Fruit fly (Drosophila melanogaster) whole organism, wandering third instar larva: ENCODE data around the gene Ubc6.

Experiments used
- Abd-B ChIP-seq: fragments of >200 bp; optimal IDR thresholded peaks from 2 replicates; lab custom pipeline; 2017; ENCODE audit warnings: missing biosample characterization, missing genetic modification characterization
- Dfd ChIP-seq: fragments of >200 bp; optimal IDR thresholded peaks from 2 replicates; lab custom pipeline; 2017; ENCODE audit warnings: missing biosample characterization, missing genetic modification characterization
- GATAd ChIP-seq: sonication (Bioruptor generic); optimal IDR thresholded peaks from 2 replicates; lab custom pipeline; 2016; ENCODE audit warnings: missing biosample characterization, missing genetic modification characterization
- Myc ChIP-seq: fragments of >200 bp; optimal IDR thresholded peaks from 2 replicates; lab custom pipeline; 2017
- Rel ChIP-seq, 2 experiments: fragments of 200-800 bp; sonication (Bioruptor generic) in 1 of 2; optimal IDR thresholded peaks; 2 replicates in 1 of 2; 3 replicates in 1 of 2; lab custom pipeline; 2016 to 2019; ENCODE audit warnings: mild to moderate bottlenecking in 2 of 2, missing biosample characterization in 2 of 2, missing genetic modification characterization in 2 of 2, moderate library complexity in 1 of 2
- Vsx2 ChIP-seq: fragments of 200-300, 225-300 bp; sonication (Bioruptor generic); optimal IDR thresholded peaks from 2 replicates; lab custom pipeline; 2018; ENCODE audit warnings: missing biosample characterization, missing genetic modification characterization; ENCODE audit not compliant: partially characterized antibody
- dsf ChIP-seq: sonication (Bioruptor generic); optimal IDR thresholded peaks from 2 replicates; lab custom pipeline; 2016; ENCODE audit warnings: missing biosample characterization, missing genetic modification characterization, borderline replicate concordance
- foxo ChIP-seq, 2 experiments: fragments of 200-800 bp; sonication (Bioruptor generic); optimal IDR thresholded peaks; 2 replicates in 1 of 2; 3 replicates in 1 of 2; lab custom pipeline; 2016 to 2017; ENCODE audit warnings: missing biosample characterization in 2 of 2, missing genetic modification characterization in 2 of 2
- psq ChIP-seq: fragments of 200-800 bp; sonication (Bioruptor generic); optimal IDR thresholded peaks from 3 replicates; lab custom pipeline; 2017; ENCODE audit warnings: missing biosample characterization, mild to moderate bottlenecking, missing genetic modification characterization, moderate library complexity
- rgr ChIP-seq: fragments of 200-800 bp; sonication (Bioruptor generic); optimal IDR thresholded peaks from 3 replicates; lab custom pipeline; 2016; ENCODE audit warnings: missing biosample characterization, mild to moderate bottlenecking, missing genetic modification characterization
- usp ChIP-seq: fragments of >200 bp; optimal IDR thresholded peaks from 2 replicates; lab custom pipeline; 2017; ENCODE audit warnings: missing biosample characterization, missing genetic modification characterization

DNA sequence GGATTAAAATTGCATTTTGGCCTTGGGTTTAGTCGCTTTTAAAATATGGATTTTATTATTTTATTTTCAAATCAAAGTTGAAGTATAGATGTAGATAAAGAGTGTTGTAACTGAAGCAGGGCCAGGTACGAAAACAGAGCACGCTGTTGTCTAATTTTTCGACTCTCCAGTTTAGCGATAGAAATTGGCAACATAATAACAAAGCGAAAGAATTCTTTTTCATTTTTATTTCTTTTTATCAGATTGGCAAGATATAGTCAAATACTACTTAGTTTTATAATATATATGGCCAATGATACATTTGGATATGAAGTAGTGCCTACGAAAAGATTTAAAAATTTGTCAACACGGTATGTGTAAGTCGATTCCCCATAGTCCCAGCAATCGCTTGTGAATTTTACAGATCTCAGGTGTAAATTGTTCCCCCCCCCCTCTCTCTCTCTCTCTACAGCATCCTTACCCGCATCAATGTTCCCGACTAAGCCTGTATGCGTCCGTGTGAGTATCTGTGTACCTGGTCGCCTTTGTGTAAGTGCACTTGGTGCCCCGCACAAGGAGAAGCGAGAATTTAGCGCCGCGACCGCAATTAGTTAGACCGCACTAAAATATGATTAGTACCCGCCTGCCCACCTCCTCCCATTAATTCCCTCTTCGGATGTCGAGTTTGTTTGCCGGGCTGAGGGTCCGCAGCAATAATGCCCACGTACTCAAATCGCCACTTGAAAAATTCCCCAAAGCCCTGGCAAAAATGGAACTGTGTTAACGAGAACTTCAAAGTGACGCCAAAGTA lies 23.6 kb upstream of the Ubc6 start:
- no peak for TF ChIP-seq GATAd
- TF ChIP-seq foxo (GFP tag; optimal IDR thresholded peaks at IDR 0.05; lab: Kevin White, UChicago) = no peak
- TF ChIP-seq dsf (GFP tag; lab: Kevin White, UChicago) = no peak
- no peak for TF ChIP-seq Abd-B (GFP tag; lab: Kevin White, UChicago)
- TF ChIP-seq Vsx2 (GFP tag; lab: Kevin White, UChicago) = no peak
- no peak for TF ChIP-seq usp (GFP tag; lab: Kevin White, UChicago)
- TF ChIP-seq Rel (GFP tag; optimal IDR thresholded peaks at IDR 0.05; lab: Kevin White, UChicago) = no peak
- no peak for TF ChIP-seq Rel (tag; optimal IDR thresholded peaks at IDR 0.05; lab: Kevin White, UChicago)
- no peak for TF ChIP-seq rgr
- no peak for TF ChIP-seq psq
- TF ChIP-seq Dfd (GFP tag; lab: Kevin White, UChicago) = no peak
- TF ChIP-seq Myc (lab: Kevin White, UChicago) = no peak
